Worm (Caenorhabditis elegans): ENCODE data around the gene C30H6.9.

ce11 chrIV:17341033-17341432 is 38.9 kb downstream of the C30H6.9 start:
- no peak for TF ChIP-seq ama-1 (optimal IDR thresholded peaks at IDR 0.05)
- no peak for TF ChIP-seq tbx-11 (GFP tag; IDR thresholded peaks at IDR 0.05)
- TF ChIP-seq hnd-1 (tag; optimal IDR thresholded peaks at IDR 0.05) = no peak
- no peak for TF ChIP-seq hmg-4 (GFP tag; optimal IDR thresholded peaks at IDR 0.05)
- TF ChIP-seq tra-4 (tag; optimal IDR thresholded peaks at IDR 0.05) = no peak
- no peak for TF ChIP-seq hmbx-1 (tag; optimal IDR thresholded peaks at IDR 0.05)
- TF ChIP-seq F13C5.2 (tag; optimal IDR thresholded peaks at IDR 0.05) = no peak
- TF ChIP-seq ceh-13 (GFP tag; optimal IDR thresholded peaks at IDR 0.05) = no peak

All from whole organism, early embryonic.